Worm (Caenorhabditis elegans): ENCODE results near the gene paa-1.

Gene paa-1

ce11 chrIII:5442711-5443253 lies 7.7 kb upstream of the paa-1 start, which contains the start of the genes T24G10.2 and disl-2 (continued):
- TF ChIP-seq spr-3 (GFP tag; optimal IDR thresholded peaks at IDR 0.05) (no peak), daf-8 (GFP tag; IDR thresholded peaks at IDR 0.05) (no peak), ztf-11 (tag; optimal IDR thresholded peaks at IDR 0.05) (no peak), ama-1 (optimal IDR thresholded peaks at IDR 0.05) (peak; percentile 46), ZK337.2 (GFP tag; IDR thresholded peaks at IDR 0.05) (no peak), tag-97 (GFP tag; IDR thresholded peaks at IDR 0.05) (no peak), mdt-29 (GFP tag; IDR thresholded peaks at IDR 0.05) (no peak)

- peak in 1 of 2 experiments; percentile 74 for TF ChIP-seq lsy-2 (tag; optimal IDR thresholded peaks at IDR 0.05)
- peak; percentile 98 for TF ChIP-seq lin-38 (GFP tag; IDR thresholded peaks at IDR 0.05)
- no peak for TF ChIP-seq hlh-11 (tag; optimal IDR thresholded peaks at IDR 0.05)
- TF ChIP-seq ztf-7 (tag; optimal IDR thresholded peaks at IDR 0.05), result no peak
- peak; percentile 42 for TF ChIP-seq mes-2 (tag; optimal IDR thresholded peaks at IDR 0.05; ENCODE audit: poor library complexity, severe bottlenecking)
- peak; percentile 84 for TF ChIP-seq dpl-1 (GFP tag; optimal IDR thresholded peaks at IDR 0.05)
- TF ChIP-seq F37D6.2 (tag; optimal IDR thresholded peaks at IDR 0.05), result no peak
- TF ChIP-seq aha-1 (tag), result peak; percentile 78
- no peak for TF ChIP-seq jun-1 (tag; optimal IDR thresholded peaks at IDR 0.05)
- TF ChIP-seq T26A8.4 (GFP tag; IDR thresholded peaks at IDR 0.05), result no peak
- TF ChIP-seq F49E8.2 (tag; optimal IDR thresholded peaks at IDR 0.05; ENCODE audit: borderline replicate concordance), result peak; percentile 48
- peak; percentile 72; the same call in 1 of the 2 replicates for TF ChIP-seq Y48G9A.11 (GFP tag; IDR thresholded peaks at IDR 0.05)
- TF ChIP-seq unc-130 (GFP tag; optimal IDR thresholded peaks at IDR 0.05), result peak; percentile 73
- no peak for TF ChIP-seq daf-16 (GFP tag; optimal IDR thresholded peaks at IDR 0.05)
- peak; percentile 15 for TF ChIP-seq daf-16 (tag; optimal IDR thresholded peaks at IDR 0.05)
- TF ChIP-seq mxl-3 (GFP tag; optimal IDR thresholded peaks at IDR 0.05), result no peak
- peak; percentile 65 for TF ChIP-seq hlh-30 (tag; optimal IDR thresholded peaks at IDR 0.05; ENCODE audit: insufficient read depth)
- no peak for TF ChIP-seq ceh-44 (GFP tag; IDR thresholded peaks at IDR 0.05)
- no peak for TF ChIP-seq nhr-25 (tag; optimal IDR thresholded peaks at IDR 0.05; ENCODE audit: borderline replicate concordance, insufficient read depth)
Measured at ce11 chrIII:5448177-5448576, 2.4 kb upstream of the paa-1 start, which contains the start of gene skpt-1. TSS of gene skpt-1 (minus strand) at chrIII:5448395.

ce11 chrIII:5449762-5450308 lies 695 bp upstream of the paa-1 start, which contains the start of gene F48E8.8:
TSS of gene F48E8.8 (minus strand) at chrIII:5449812.
- no peak for TF ChIP-seq snpc-4 (tag; optimal IDR thresholded peaks at IDR 0.05)
- peak; percentile 25 for TF ChIP-seq lin-13 (GFP tag; optimal IDR thresholded peaks at IDR 0.05)
- TF ChIP-seq dmd-6 (GFP tag; IDR thresholded peaks at IDR 0.05), result peak; percentile 51
- no peak for TF ChIP-seq zip-11 (GFP tag; IDR thresholded peaks at IDR 0.05)
- TF ChIP-seq rbr-2 (tag; optimal IDR thresholded peaks at IDR 0.05), result peak; percentile 58
- TF ChIP-seq nhr-28 (tag; optimal IDR thresholded peaks at IDR 0.05), result peak; percentile 45
- peak in 1 of 2 experiments; percentile 46 for TF ChIP-seq hif-1 (tag; optimal IDR thresholded peaks at IDR 0.05)
- TF ChIP-seq cey-2 (tag; optimal IDR thresholded peaks at IDR 0.05; ENCODE audit: borderline replicate concordance, insufficient read depth), result no peak
- TF ChIP-seq ztf-7 (tag; optimal IDR thresholded peaks at IDR 0.05), result no peak
- peak; percentile 73 for TF ChIP-seq mes-2 (tag; optimal IDR thresholded peaks at IDR 0.05; ENCODE audit: poor library complexity, severe bottlenecking)
- no peak for TF ChIP-seq Y105C5A.15 (GFP tag; IDR thresholded peaks at IDR 0.05)
- TF ChIP-seq mdl-1 (tag; optimal IDR thresholded peaks at IDR 0.05), result peak in 1 of 2 experiments; percentile 36
- peak; percentile 68 for TF ChIP-seq dve-1 (tag; optimal IDR thresholded peaks at IDR 0.05; ENCODE audit: insufficient read depth)
- TF ChIP-seq nhr-11 (tag; optimal IDR thresholded peaks at IDR 0.05), result peak; percentile 12
- peak; percentile 93 for TF ChIP-seq hlh-11 (tag; optimal IDR thresholded peaks at IDR 0.05)
- TF ChIP-seq lin-38 (GFP tag; IDR thresholded peaks at IDR 0.05), result peak; percentile 73
- no peak for TF ChIP-seq F44E2.7 (GFP tag; IDR thresholded peaks at IDR 0.05)
- TF ChIP-seq lsy-2 (tag; optimal IDR thresholded peaks at IDR 0.05), result peak in 1 of 2 experiments; percentile 77
- TF ChIP-seq vab-7 (GFP tag; IDR thresholded peaks at IDR 0.05), result 0 out of 2 replicates have a peak, but pooled peaks have one; percentile 12
- TF ChIP-seq aha-1 (tag), result peak; percentile 95
- TF ChIP-seq unc-62 (GFP tag; optimal IDR thresholded peaks at IDR 0.05 in 1 of 2), result peak in 1 of 2 experiments; percentile 89
- TF ChIP-seq unc-62 (tag; optimal IDR thresholded peaks at IDR 0.05), result no peak
- peak; percentile 77 for TF ChIP-seq hlh-30 (tag; optimal IDR thresholded peaks at IDR 0.05; ENCODE audit: insufficient read depth)
- peak in 1 of 2 experiments; percentile 21 for TF ChIP-seq daf-16 (GFP tag; optimal IDR thresholded peaks at IDR 0.05)
- TF ChIP-seq daf-16 (tag; optimal IDR thresholded peaks at IDR 0.05), result peak; percentile 12
- peak; percentile 44; the same call in 1 of the 2 replicates for TF ChIP-seq set-16 (GFP tag; IDR thresholded peaks at IDR 0.05)
- TF ChIP-seq dpl-1 (GFP tag; optimal IDR thresholded peaks at IDR 0.05), result peak; percentile 54
- peak; percentile 34 for TF ChIP-seq mep-1 (tag; optimal IDR thresholded peaks at IDR 0.05)
- peak; percentile 80 for TF ChIP-seq hmg-1.1 (GFP tag; IDR thresholded peaks at IDR 0.05)
